Worm (Caenorhabditis elegans) whole organism, young adult: ENCODE data around the gene T04C12.7.

ENCODE experiments used
- B0019.2 ChIP-seq: fragments of 200-800 bp; sonication (Bioruptor generic); conservative IDR thresholded peaks from 2 replicates; pipeline ENCODE4 v1.3.6; 2022; ENCODE audit warnings: missing genetic modification reagents, missing genetic modification characterization, missing compliant biosample characterization
- B0261.1 ChIP-seq: sonication (generic microtip); optimal IDR thresholded peaks from 2 replicates; lab custom pipeline; 2016; ENCODE audit warnings: mild to moderate bottlenecking, missing genetic modification characterization, moderate library complexity, missing compliant biosample characterization
- F37B4.10 ChIP-seq: fragments of 200-800 bp; sonication (Bioruptor generic); IDR thresholded peaks from 2 replicates; pipeline ENCODE4 v1.3.6; 2022; ENCODE audit warnings: missing genetic modification characterization, missing compliant biosample characterization
- F57C9.4 ChIP-seq: sonication (generic microtip); optimal IDR thresholded peaks from 2 replicates; lab custom pipeline; 2017; ENCODE audit warnings: mild to moderate bottlenecking, missing genetic modification characterization, missing compliant biosample characterization
- K11D2.4 ChIP-seq: fragments of 200-800 bp; sonication (Bioruptor generic); IDR thresholded peaks from 2 replicates; pipeline ENCODE4 v1.3.6; 2022; ENCODE audit warnings: missing genetic modification reagents, missing genetic modification characterization, missing compliant biosample characterization
- Y53G8AR.9 ChIP-seq: fragments of 200-800 bp; sonication (Bioruptor generic); conservative IDR thresholded peaks from 2 replicates; pipeline ENCODE4 v1.3.6; 2022; ENCODE audit warnings: missing genetic modification reagents, missing genetic modification characterization, missing compliant biosample characterization
- Y56A3A.18 ChIP-seq: fragments of 200-800 bp; sonication (Bioruptor generic); IDR thresholded peaks from 2 replicates; pipeline ENCODE4 v1.3.6; 2022; ENCODE audit warnings: missing genetic modification reagents, missing genetic modification characterization, missing compliant biosample characterization
- atf-7 ChIP-seq: sonication (generic microtip); optimal IDR thresholded peaks from 2 replicates; lab custom pipeline; 2017; ENCODE audit warnings: mild to moderate bottlenecking, missing genetic modification characterization, missing compliant biosample characterization
- attf-3 ChIP-seq: fragments of 200-800 bp; sonication (Bioruptor generic); conservative IDR thresholded peaks from 2 replicates; pipeline ENCODE4 v1.3.6; 2022; ENCODE audit warnings: missing genetic modification reagents, missing genetic modification characterization, missing compliant biosample characterization
- bed-1 ChIP-seq: fragments of 200-800 bp; sonication (Bioruptor generic); IDR thresholded peaks from 2 replicates; pipeline ENCODE4 v1.3.6; 2022; ENCODE audit warnings: missing genetic modification reagents, missing genetic modification characterization, missing compliant biosample characterization
- cebp-1 ChIP-seq, 2 experiments: fragments of 200-800 bp in 1 of 2; sonication (Bioruptor generic) in 1 of 2; sonication (generic microtip) in 1 of 2; IDR thresholded peaks in 1 of 2; optimal IDR thresholded peaks in 1 of 2; 2 replicates each; pipeline versions ENCODE4 v1.3.6 to Lab custom; 2017 to 2022; ENCODE audit warnings: missing compliant biosample characterization in 2 of 2, missing genetic modification characterization in 2 of 2, mild to moderate bottlenecking in 1 of 2, missing genetic modification reagents in 1 of 2, moderate library complexity in 1 of 2
- cebp-2 ChIP-seq: fragments of 200-800 bp; sonication (Bioruptor generic); IDR thresholded peaks from 2 replicates; pipeline ENCODE4 v1.3.6; 2022; ENCODE audit warnings: missing genetic modification characterization, missing compliant biosample characterization
- ceh-40 ChIP-seq: fragments of 200-800 bp; sonication (Bioruptor generic); IDR thresholded peaks from 2 replicates; pipeline ENCODE4 v1.3.6; 2022; ENCODE audit warnings: missing genetic modification characterization, missing compliant biosample characterization
- ceh-91 ChIP-seq: fragments of 200-800 bp; sonication (Bioruptor generic); IDR thresholded peaks from 2 replicates; pipeline ENCODE4 v1.3.6; 2022; ENCODE audit warnings: missing genetic modification reagents, missing genetic modification characterization, missing compliant biosample characterization
- chd-7 ChIP-seq: sonication (generic microtip); optimal IDR thresholded peaks from 2 replicates; lab custom pipeline; 2016; ENCODE audit warnings: mild to moderate bottlenecking, missing genetic modification characterization, moderate library complexity, missing compliant biosample characterization
- ekl-4 ChIP-seq: fragments of 200-800 bp; sonication (Bioruptor generic); IDR thresholded peaks from 2 replicates; pipeline ENCODE4 v1.3.6; 2022; ENCODE audit warnings: missing genetic modification reagents, missing genetic modification characterization, missing compliant biosample characterization
- hlh-12 ChIP-seq: sonication (generic microtip); optimal IDR thresholded peaks from 2 replicates; lab custom pipeline; 2016; ENCODE audit warnings: missing genetic modification characterization, missing compliant biosample characterization
- hrde-1 ChIP-seq: sonication (generic microtip); optimal IDR thresholded peaks from 2 replicates; lab custom pipeline; 2016; ENCODE audit warnings: missing genetic modification characterization, mild to moderate bottlenecking, missing compliant biosample characterization, moderate library complexity, missing genotype, missing genetic modification reagents, borderline replicate concordance
- hsf-1 ChIP-seq: fragments of 200-800 bp; sonication (Bioruptor generic); IDR thresholded peaks from 2 replicates; pipeline ENCODE4 v1.3.6; 2022; ENCODE audit warnings: missing genetic modification reagents, missing genetic modification characterization, missing compliant biosample characterization
- let-526 ChIP-seq: fragments of 200-800 bp; sonication (Bioruptor generic); IDR thresholded peaks from 2 replicates; pipeline ENCODE4 v1.3.6; 2022; ENCODE audit warnings: missing genetic modification reagents, missing genetic modification characterization, missing compliant biosample characterization
- lin-26 ChIP-seq: fragments of 200-800 bp; sonication (Bioruptor generic); IDR thresholded peaks from 2 replicates; pipeline ENCODE4 v1.3.6; 2022; ENCODE audit warnings: missing genetic modification reagents, missing genetic modification characterization, missing compliant biosample characterization
- lir-1 ChIP-seq: fragments of 200-800 bp; sonication (Bioruptor generic); conservative IDR thresholded peaks from 2 replicates; pipeline ENCODE4 v1.3.6; 2022; ENCODE audit warnings: missing genetic modification reagents, missing genetic modification characterization, missing compliant biosample characterization
- mcd-1 ChIP-seq: fragments of 200-800 bp; sonication (Bioruptor generic); IDR thresholded peaks from 2 replicates; pipeline ENCODE4 v1.3.6; 2022; ENCODE audit warnings: missing genetic modification reagents, missing genetic modification characterization, missing compliant biosample characterization
- mes-4 ChIP-seq: sonication (generic microtip); optimal IDR thresholded peaks from 2 replicates; lab custom pipeline; 2016; ENCODE audit warnings: missing genotype, missing genetic modification characterization, missing compliant biosample characterization
- nhr-27 ChIP-seq: fragments of 200-800 bp; sonication (Bioruptor generic); optimal IDR thresholded peaks from 2 replicates; lab custom pipeline; 2018; ENCODE audit warnings: mild to moderate bottlenecking, missing genetic modification characterization, moderate library complexity, missing compliant biosample characterization
- nhr-80 ChIP-seq: sonication (generic microtip); optimal IDR thresholded peaks from 2 replicates; lab custom pipeline; 2016; ENCODE audit warnings: missing genetic modification characterization, missing compliant biosample characterization
- nhr-90 ChIP-seq: sonication (generic microtip); optimal IDR thresholded peaks from 2 replicates; lab custom pipeline; 2016; ENCODE audit warnings: missing genotype, mild to moderate bottlenecking, missing genetic modification characterization, missing compliant biosample characterization
- pbrm-1 ChIP-seq: fragments of 200-800 bp; sonication (Bioruptor generic); IDR thresholded peaks from 2 replicates; pipeline ENCODE4 v1.3.6; 2022; ENCODE audit warnings: missing genetic modification reagents, missing genetic modification characterization, missing compliant biosample characterization
- repo-1 ChIP-seq: sonication (generic microtip); optimal IDR thresholded peaks from 2 replicates; lab custom pipeline; 2017; ENCODE audit warnings: mild to moderate bottlenecking, missing genetic modification characterization, missing compliant biosample characterization
- snpc-3.4 ChIP-seq: sonication (generic microtip); optimal IDR thresholded peaks from 2 replicates; lab custom pipeline; 2017; ENCODE audit warnings: missing genetic modification characterization, mild to moderate bottlenecking, missing compliant biosample characterization, antibody characterized with exemption, moderate library complexity, missing genotype, missing genetic modification reagents
- somi-1 ChIP-seq: fragments of 200-800 bp; sonication (Bioruptor generic); optimal IDR thresholded peaks from 2 replicates; lab custom pipeline; 2018; ENCODE audit warnings: mild to moderate bottlenecking, missing genetic modification characterization, missing compliant biosample characterization
- unc-130 ChIP-seq: sonication (generic microtip); optimal IDR thresholded peaks from 2 replicates; lab custom pipeline; 2016; ENCODE audit warnings: missing genetic modification reagents, missing genetic modification characterization, missing compliant biosample characterization
- xnd-1 ChIP-seq: sonication (generic microtip); optimal IDR thresholded peaks from 2 replicates; lab custom pipeline; 2016; ENCODE audit warnings: missing genotype, missing genetic modification reagents, missing genetic modification characterization, missing compliant biosample characterization
- zfh-2 ChIP-seq: fragments of 200-800 bp; sonication (Bioruptor generic); conservative IDR thresholded peaks from 2 replicates; pipeline ENCODE4 v1.3.6; 2022; ENCODE audit warnings: missing genetic modification reagents, missing genetic modification characterization, missing compliant biosample characterization
- zim-3 ChIP-seq: sonication (generic microtip); optimal IDR thresholded peaks from 2 replicates; lab custom pipeline; 2017; ENCODE audit warnings: mild to moderate bottlenecking, missing genetic modification characterization, moderate library complexity, missing compliant biosample characterization
- ztf-22 ChIP-seq: fragments of 200-800 bp; sonication (Bioruptor generic); optimal IDR thresholded peaks from 2 replicates; lab custom pipeline; 2018; ENCODE audit warnings: mild to moderate bottlenecking, missing genetic modification characterization, moderate library complexity, missing compliant biosample characterization
- ztf-28 ChIP-seq: fragments of 200-800 bp; sonication (Bioruptor generic); IDR thresholded peaks from 2 replicates; pipeline ENCODE4 v1.3.6; 2022; ENCODE audit warnings: missing genetic modification reagents, missing genetic modification characterization, missing compliant biosample characterization

T04C12.7 gene

DNA sequence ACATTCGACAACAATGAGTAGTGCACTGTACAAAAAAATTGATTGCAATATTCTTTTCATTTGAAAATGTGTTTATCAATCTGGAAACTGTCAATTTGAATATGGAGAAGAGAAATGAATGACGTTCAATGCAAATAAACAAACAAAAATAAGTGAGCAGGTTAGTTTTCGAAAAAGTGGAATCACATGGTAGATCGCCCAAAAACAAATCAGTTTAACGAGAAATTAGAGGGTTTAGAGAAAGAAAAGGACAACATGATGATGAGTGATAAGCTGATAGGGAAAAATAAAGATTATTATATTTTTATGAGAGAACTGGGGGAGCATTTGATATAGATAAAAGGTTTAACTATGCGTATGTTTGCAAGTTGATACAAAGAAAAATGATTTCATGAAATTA is 15.3 kb downstream of the T04C12.7 start, which contains the start of gene T04C12.8 (continued):
- no peak for TF ChIP-seq hsf-1
- no peak for TF ChIP-seq somi-1 (GFP tag; lab: Kevin White, UChicago)

DNA sequence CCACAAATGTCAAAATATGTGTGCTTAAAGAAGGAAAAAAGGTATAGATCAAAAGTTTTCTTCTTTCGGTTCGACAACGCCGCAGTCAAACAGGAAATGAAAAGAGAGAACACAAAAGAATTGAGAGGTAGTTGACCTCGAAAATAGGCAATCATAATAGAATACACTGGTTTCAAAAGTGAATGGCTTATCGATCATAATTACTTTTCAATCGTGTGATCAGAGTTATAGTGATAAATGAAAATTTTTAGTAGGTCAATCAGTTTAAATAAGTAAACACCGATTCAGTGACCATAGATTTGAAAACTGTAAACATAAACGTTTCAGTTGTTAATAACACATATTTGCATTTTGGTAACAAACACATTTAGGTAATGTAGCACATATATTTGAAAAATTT is 16.5 kb downstream of the T04C12.7 start:
- TF ChIP-seq snpc-3.4 (tag; lab: Kevin White, UChicago), result no peak
- peak; percentile 77 for TF ChIP-seq nhr-80

- TF ChIP-seq ekl-4 (GFP tag; lab: Robert Waterston, UW) (peak; percentile 45; the same call in 1 of the 2 replicates), nhr-80 (no peak), Y53G8AR.9 (GFP tag; lab: Robert Waterston, UW) (0 out of 2 replicates have a peak, but pooled peaks have one; percentile 22)
Observed at ce11 chrV:11071453-11071852, 17.5 kb downstream of the T04C12.7 start.

- no peak for TF ChIP-seq hsf-1
- TF ChIP-seq atf-7 (tag; lab: Kevin White, UChicago), result no peak
- no peak for TF ChIP-seq F37B4.10 (GFP tag; lab: Robert Waterston, UW)
- TF ChIP-seq Y56A3A.18, result no peak
- TF ChIP-seq B0261.1 (tag; lab: Kevin White, UChicago), result no peak
- TF ChIP-seq K11D2.4 (GFP tag; lab: Robert Waterston, UW), result no peak
- TF ChIP-seq zim-3 (tag; lab: Kevin White, UChicago), result no peak
- no peak for TF ChIP-seq ceh-91
- no peak for TF ChIP-seq unc-130 (GFP tag; lab: Kevin White, UChicago)
Observed at ce11 chrV:11073354-11073753, 19.4 kb downstream of the T04C12.7 start.

- TF ChIP-seq B0019.2 (GFP tag; lab: Robert Waterston, UW) (no peak), attf-3 (GFP tag; lab: Robert Waterston, UW) (no peak), repo-1 (tag; lab: Kevin White, UChicago) (peak; percentile 8), mes-4 (no peak), chd-7 (tag; lab: Kevin White, UChicago) (peak; percentile 7), cebp-2 (GFP tag; lab: Robert Waterston, UW) (no peak), ztf-22 (GFP tag; lab: Kevin White, UChicago) (no peak), Y53G8AR.9 (GFP tag; lab: Robert Waterston, UW) (no peak), nhr-90 (tag; lab: Kevin White, UChicago) (no peak), hlh-12 (no peak), pbrm-1 (GFP tag; lab: Robert Waterston, UW) (0 out of 2 replicates have a peak, but pooled peaks have one; percentile 24), ztf-28 (no peak)
Observed at ce11 chrV:11074448-11074847, 20.5 kb downstream of the T04C12.7 start, which contains the start of gene act-3. Gene act-3 (minus strand): TSS chrV:11074498.

DNA sequence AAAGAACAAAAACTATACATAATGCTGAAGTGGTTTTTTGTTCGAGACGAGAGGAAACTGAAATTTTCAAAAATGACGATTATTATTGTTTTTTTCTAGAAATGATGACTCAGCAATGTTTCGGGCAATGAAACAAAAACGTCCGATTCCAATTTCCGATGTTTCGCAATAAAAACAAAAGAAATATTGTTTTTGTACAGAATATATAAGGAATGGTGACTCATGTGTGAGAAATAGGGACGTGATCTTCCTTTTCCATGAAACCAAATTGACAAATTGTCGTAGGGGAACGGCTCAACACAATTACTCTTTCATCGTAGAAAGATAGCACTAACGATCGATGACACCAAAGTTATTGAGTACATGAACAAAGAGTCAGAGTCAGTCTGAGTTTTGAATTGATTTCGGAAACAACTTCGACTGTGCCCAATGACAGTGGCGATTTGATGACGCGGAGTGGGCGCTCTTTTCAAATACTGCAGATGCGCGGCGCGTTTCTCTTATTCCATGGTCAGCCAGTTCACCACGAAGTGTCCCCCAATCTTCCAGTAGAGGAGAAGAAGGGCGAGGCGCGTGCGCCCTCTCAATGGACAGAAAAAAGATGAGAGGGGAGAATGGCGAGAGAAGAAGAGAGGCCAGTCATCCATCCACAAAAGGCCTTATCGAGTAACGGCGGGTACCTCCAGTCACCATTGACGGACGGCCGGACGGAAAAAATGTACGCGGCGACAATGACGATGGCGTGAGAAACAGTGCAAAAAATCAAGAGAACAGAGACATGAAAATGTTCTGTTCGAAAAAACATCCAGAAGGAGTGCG is 21.5 kb downstream of the T04C12.7 start:
- TF ChIP-seq F57C9.4 (tag; lab: Kevin White, UChicago) (no peak), lin-26 (peak; percentile 15; the same call in 1 of the 2 replicates), bed-1 (no peak), nhr-27 (peak; percentile 9), hlh-12 (no peak), hrde-1 (tag; lab: Kevin White, UChicago) (no peak), Y56A3A.18 (peak; percentile 42; the same call in 1 of the 2 replicates), xnd-1 (no peak), unc-130 (GFP tag; lab: Kevin White, UChicago) (no peak), zfh-2 (peak; percentile 91), cebp-1 (GFP tag; IDR thresholded peaks at IDR 0.05; lab: Robert Waterston, UW) (no peak; the same call in 1 of the 2 replicates), cebp-1 (tag; optimal IDR thresholded peaks at IDR 0.05; lab: Kevin White, UChicago) (peak; percentile 61), pbrm-1 (GFP tag; lab: Robert Waterston, UW) (peak; percentile 28), let-526 (GFP tag; lab: Robert Waterston, UW) (no peak), mcd-1 (GFP tag; lab: Robert Waterston, UW) (peak; percentile 43; the same call in 1 of the 2 replicates), lir-1 (no peak), B0261.1 (tag; lab: Kevin White, UChicago) (no peak), ceh-40 (GFP tag; lab: Robert Waterston, UW) (0 out of 2 replicates have a peak, but pooled peaks have one; percentile 6)
